Worm (Caenorhabditis elegans): ENCODE results near the gene dhhc-9.

dhhc-9 gene

ce11 chrX:2450994-2451393, 49.2 kb upstream of the dhhc-9 start:
- TF ChIP-seq ceh-9 (tag; optimal IDR thresholded peaks at IDR 0.05) (no peak), T23F11.4 (GFP tag; optimal IDR thresholded peaks at IDR 0.05) (no peak), ceh-6 (GFP tag; optimal IDR thresholded peaks at IDR 0.05) (peak; percentile 12), C38D4.7 (GFP tag; optimal IDR thresholded peaks at IDR 0.05) (no peak), unc-42 (tag; optimal IDR thresholded peaks at IDR 0.05) (peak; percentile 83), tbx-2 (tag; optimal IDR thresholded peaks at IDR 0.05) (no peak), pax-1 (tag; optimal IDR thresholded peaks at IDR 0.05) (no peak), Y22D7AL.16 (tag; optimal IDR thresholded peaks at IDR 0.05) (no peak), zip-5 (tag; optimal IDR thresholded peaks at IDR 0.05) (no peak), nhr-11 (tag; optimal IDR thresholded peaks at IDR 0.05) (no peak)

ce11 chrX:2447214-2447613, 45.4 kb upstream of the dhhc-9 start:
- no peak for TF ChIP-seq rnt-1 (tag; optimal IDR thresholded peaks at IDR 0.05)
- TF ChIP-seq sox-4 (tag; optimal IDR thresholded peaks at IDR 0.05): no peak
- TF ChIP-seq sox-2 (GFP tag; IDR thresholded peaks at IDR 0.05): no peak
- no peak for TF ChIP-seq K09A11.1 (tag; optimal IDR thresholded peaks at IDR 0.05; ENCODE audit: insufficient read depth)
- TF ChIP-seq fax-1 (tag; optimal IDR thresholded peaks at IDR 0.05): no peak
- TF ChIP-seq hlh-30 (tag; optimal IDR thresholded peaks at IDR 0.05; ENCODE audit: insufficient read depth): no peak
- no peak for TF ChIP-seq ztf-16 (tag; optimal IDR thresholded peaks at IDR 0.05)
- TF ChIP-seq dmd-4 (tag; optimal IDR thresholded peaks at IDR 0.05; ENCODE audit: borderline replicate concordance): no peak
- TF ChIP-seq unc-42 (tag; optimal IDR thresholded peaks at IDR 0.05): no peak
- no peak for TF ChIP-seq pha-4 (tag; optimal IDR thresholded peaks at IDR 0.05)
- no peak for TF ChIP-seq ttx-3 (tag; optimal IDR thresholded peaks at IDR 0.05)
- no peak for TF ChIP-seq pqm-1 (tag; optimal IDR thresholded peaks at IDR 0.05)

ce11 chrX:2446185-2446584, 44.3 kb upstream of the dhhc-9 start:
- TF ChIP-seq C38D4.7 (GFP tag; optimal IDR thresholded peaks at IDR 0.05): no peak
- no peak for TF ChIP-seq nhr-232 (tag; optimal IDR thresholded peaks at IDR 0.05)
- no peak for TF ChIP-seq hlh-8 (tag; optimal IDR thresholded peaks at IDR 0.05)
- TF ChIP-seq ceh-14 (tag; optimal IDR thresholded peaks at IDR 0.05): no peak
- no peak for TF ChIP-seq pha-2 (tag; optimal IDR thresholded peaks at IDR 0.05)
- TF ChIP-seq ceh-2 (tag; optimal IDR thresholded peaks at IDR 0.05): no peak

- TF ChIP-seq ztf-16 (tag; optimal IDR thresholded peaks at IDR 0.05) (no peak), unc-42 (tag; optimal IDR thresholded peaks at IDR 0.05) (no peak), pros-1 (tag; optimal IDR thresholded peaks at IDR 0.05) (no peak)
Measured at ce11 chrX:2443304-2443703, 41.5 kb upstream of the dhhc-9 start, which contains the start of gene T07D1.3. T07D1.3 (minus strand) TSS chrX:2443404.

ce11 chrX:2441163-2441562, 39.3 kb upstream of the dhhc-9 start:
- TF ChIP-seq ets-4 (tag; optimal IDR thresholded peaks at IDR 0.05): no peak
- no peak for TF ChIP-seq fax-1 (tag; optimal IDR thresholded peaks at IDR 0.05)
- TF ChIP-seq hlh-30 (tag; optimal IDR thresholded peaks at IDR 0.05; ENCODE audit: insufficient read depth): no peak
- TF ChIP-seq gmeb-2 (tag; optimal IDR thresholded peaks at IDR 0.05): no peak
- no peak for TF ChIP-seq syd-9 (tag; optimal IDR thresholded peaks at IDR 0.05)
- TF ChIP-seq zip-5 (tag; optimal IDR thresholded peaks at IDR 0.05): no peak
- no peak for TF ChIP-seq ceh-48 (tag; optimal IDR thresholded peaks at IDR 0.05)
- no peak for TF ChIP-seq pat-9 (tag; optimal IDR thresholded peaks at IDR 0.05)
- TF ChIP-seq ceh-2 (tag; optimal IDR thresholded peaks at IDR 0.05): no peak
- TF ChIP-seq ceh-9 (tag; optimal IDR thresholded peaks at IDR 0.05): no peak
- TF ChIP-seq lim-6 (tag; optimal IDR thresholded peaks at IDR 0.05): no peak
- TF ChIP-seq Y22D7AL.16 (tag; optimal IDR thresholded peaks at IDR 0.05): no peak
- TF ChIP-seq madf-2 (tag; optimal IDR thresholded peaks at IDR 0.05): no peak
- TF ChIP-seq elt-2 (tag; optimal IDR thresholded peaks at IDR 0.05): no peak
- TF ChIP-seq elt-4 (tag; optimal IDR thresholded peaks at IDR 0.05): no peak
- no peak for TF ChIP-seq sdc-2 (tag; optimal IDR thresholded peaks at IDR 0.05)
- TF ChIP-seq mec-3 (tag; optimal IDR thresholded peaks at IDR 0.05; ENCODE audit: borderline replicate concordance): no peak
- no peak for TF ChIP-seq pha-4 (tag; optimal IDR thresholded peaks at IDR 0.05)
- no peak for TF ChIP-seq tbx-7 (tag; optimal IDR thresholded peaks at IDR 0.05)
